Fruit fly (Drosophila melanogaster) whole organism, pupa: ENCODE measurements around the gene Nlg4.

Source experiments
- CG17806 ChIP-seq: fragments of 200-800 bp; sonication (Bioruptor generic); optimal IDR thresholded peaks from 2 replicates; lab custom pipeline; 2018; ENCODE audit warnings: missing biosample characterization, mild to moderate bottlenecking, missing genetic modification characterization, moderate library complexity
- D1 ChIP-seq: fragments of 200-800 bp; sonication (Bioruptor generic); optimal IDR thresholded peaks from 2 replicates; lab custom pipeline; 2018; ENCODE audit warnings: missing biosample characterization, mild to moderate bottlenecking, missing genetic modification characterization, moderate library complexity
- Snoo ChIP-seq: fragments of 200-800 bp; sonication (Bioruptor generic); optimal IDR thresholded peaks from 3 replicates; lab custom pipeline; 2017; ENCODE audit warnings: missing biosample characterization, mild to moderate bottlenecking, missing genetic modification characterization, inconsistent platforms
- rn ChIP-seq: fragments of 200-800 bp; sonication (Bioruptor generic); IDR thresholded peaks from 2 replicates; pipeline ENCODE4 v1.3.6; 2022; ENCODE audit warnings: missing biosample characterization, missing genetic modification characterization

- TF ChIP-seq Snoo (tag; lab: Kevin White, UChicago): no peak
- no peak for TF ChIP-seq D1 (tag; lab: Kevin White, UChicago)
- TF ChIP-seq CG17806: no peak
- no peak for TF ChIP-seq rn
Measured at dm6 chr3R:20261969-20262334, 57.3 kb downstream of the Nlg4 start.
